Worm (Caenorhabditis elegans) whole organism, young adult: ENCODE measurements around the gene gcc-2.

ENCODE experiments used
- B0261.1 ChIP-seq: sonication (generic microtip); optimal IDR thresholded peaks from 2 replicates; lab custom pipeline; 2016; ENCODE audit warnings: mild to moderate bottlenecking, missing genetic modification characterization, moderate library complexity, missing compliant biosample characterization
- B0336.3 ChIP-seq: fragments of 200-800 bp; sonication (Bioruptor generic); IDR thresholded peaks from 2 replicates; pipeline ENCODE4 v1.3.6; 2022; ENCODE audit warnings: missing genetic modification characterization, missing compliant biosample characterization
- C06A6.2 ChIP-seq: fragments of 200-800 bp; sonication (Bioruptor generic); conservative IDR thresholded peaks from 2 replicates; pipeline ENCODE4 v1.3.6; 2022; ENCODE audit warnings: missing genetic modification characterization, missing compliant biosample characterization
- F57C9.4 ChIP-seq: sonication (generic microtip); optimal IDR thresholded peaks from 2 replicates; lab custom pipeline; 2017; ENCODE audit warnings: mild to moderate bottlenecking, missing genetic modification characterization, missing compliant biosample characterization
- T07F8.4 ChIP-seq: sonication (generic microtip); optimal IDR thresholded peaks from 2 replicates; lab custom pipeline; 2016; ENCODE audit warnings: mild to moderate bottlenecking, missing genetic modification characterization, moderate library complexity, missing compliant biosample characterization
- Y53F4B.3 ChIP-seq: fragments of 200-800 bp; sonication (Bioruptor generic); IDR thresholded peaks from 2 replicates; pipeline ENCODE4 v1.3.6; 2022; ENCODE audit warnings: missing genetic modification reagents, missing genetic modification characterization, missing compliant biosample characterization
- Y53G8AR.9 ChIP-seq: fragments of 200-800 bp; sonication (Bioruptor generic); conservative IDR thresholded peaks from 2 replicates; pipeline ENCODE4 v1.3.6; 2022; ENCODE audit warnings: missing genetic modification reagents, missing genetic modification characterization, missing compliant biosample characterization
- Y56A3A.18 ChIP-seq: fragments of 200-800 bp; sonication (Bioruptor generic); IDR thresholded peaks from 2 replicates; pipeline ENCODE4 v1.3.6; 2022; ENCODE audit warnings: missing genetic modification reagents, missing genetic modification characterization, missing compliant biosample characterization
- ama-1 ChIP-seq, 3 experiments: fragments of 150-350 bp in 1 of 3; sonication (generic microtip) in 2 of 3; optimal IDR thresholded peaks; 2 replicates each; lab custom pipeline; 2014 to 2018; ENCODE audit warnings: missing biosample characterization in 2 of 3, missing genetic modification characterization in 2 of 3, missing genetic modification reagents in 2 of 3
- ceh-40 ChIP-seq: fragments of 200-800 bp; sonication (Bioruptor generic); IDR thresholded peaks from 2 replicates; pipeline ENCODE4 v1.3.6; 2022; ENCODE audit warnings: missing genetic modification characterization, missing compliant biosample characterization
- egl-18 ChIP-seq: fragments of 200-800 bp; sonication (Bioruptor generic); IDR thresholded peaks from 2 replicates; pipeline ENCODE4 v1.3.6; 2022; ENCODE audit warnings: missing genetic modification reagents, missing genetic modification characterization, missing compliant biosample characterization
- egl-44 ChIP-seq: fragments of 200-800 bp; sonication (Bioruptor generic); IDR thresholded peaks from 2 replicates; pipeline ENCODE4 v1.3.6; 2022; ENCODE audit warnings: missing genetic modification reagents, missing genetic modification characterization, missing compliant biosample characterization
- ekl-4 ChIP-seq: fragments of 200-800 bp; sonication (Bioruptor generic); IDR thresholded peaks from 2 replicates; pipeline ENCODE4 v1.3.6; 2022; ENCODE audit warnings: missing genetic modification reagents, missing genetic modification characterization, missing compliant biosample characterization
- hmg-1.2 ChIP-seq: fragments of 200-800 bp; sonication (Bioruptor generic); IDR thresholded peaks from 2 replicates; pipeline ENCODE4 v1.3.6; 2022; ENCODE audit warnings: missing genetic modification reagents, missing genetic modification characterization, missing compliant biosample characterization
- lag-1 ChIP-seq: fragments of 200-800 bp; sonication (Bioruptor generic); IDR thresholded peaks from 2 replicates; pipeline ENCODE4 v1.3.6; 2022; ENCODE audit warnings: missing genetic modification reagents, missing genetic modification characterization, missing compliant biosample characterization
- let-607 ChIP-seq, 2 experiments: fragments of 200-800 bp in 1 of 2; sonication (Bioruptor generic) in 1 of 2; sonication (generic microtip) in 1 of 2; optimal IDR thresholded peaks; 2 replicates each; lab custom pipeline; 2016 to 2018; ENCODE audit warnings: mild to moderate bottlenecking in 2 of 2, missing compliant biosample characterization in 2 of 2, missing genetic modification characterization in 2 of 2, moderate library complexity in 2 of 2, missing genotype in 1 of 2
- lin-26 ChIP-seq: fragments of 200-800 bp; sonication (Bioruptor generic); IDR thresholded peaks from 2 replicates; pipeline ENCODE4 v1.3.6; 2022; ENCODE audit warnings: missing genetic modification reagents, missing genetic modification characterization, missing compliant biosample characterization
- lin-40 ChIP-seq: sonication (generic microtip); optimal IDR thresholded peaks from 2 replicates; lab custom pipeline; 2016; ENCODE audit warnings: missing genetic modification characterization, mild to moderate bottlenecking, missing compliant biosample characterization, missing genotype, missing genetic modification reagents
- lin-54 ChIP-seq: fragments of 200-800 bp; sonication (Bioruptor generic); optimal IDR thresholded peaks from 2 replicates; lab custom pipeline; 2018; ENCODE audit warnings: mild to moderate bottlenecking, missing genetic modification characterization, missing compliant biosample characterization
- lir-1 ChIP-seq: fragments of 200-800 bp; sonication (Bioruptor generic); conservative IDR thresholded peaks from 2 replicates; pipeline ENCODE4 v1.3.6; 2022; ENCODE audit warnings: missing genetic modification reagents, missing genetic modification characterization, missing compliant biosample characterization
- madf-10 ChIP-seq: sonication (generic microtip); optimal IDR thresholded peaks from 2 replicates; lab custom pipeline; 2016; ENCODE audit warnings: mild to moderate bottlenecking, missing genetic modification characterization, missing compliant biosample characterization
- madf-3 ChIP-seq: fragments of 200-800 bp; sonication (Bioruptor generic); IDR thresholded peaks from 2 replicates; pipeline ENCODE4 v1.3.6; 2022; ENCODE audit warnings: missing genetic modification reagents, missing genetic modification characterization, missing compliant biosample characterization
- madf-6 ChIP-seq: fragments of 200-800 bp; sonication (Bioruptor generic); IDR thresholded peaks from 2 replicates; pipeline ENCODE4 v1.3.6; 2022; ENCODE audit warnings: missing genetic modification reagents, missing genetic modification characterization, missing compliant biosample characterization
- nhr-80 ChIP-seq: sonication (generic microtip); optimal IDR thresholded peaks from 2 replicates; lab custom pipeline; 2016; ENCODE audit warnings: missing genetic modification characterization, missing compliant biosample characterization
- nhr-90 ChIP-seq: sonication (generic microtip); optimal IDR thresholded peaks from 2 replicates; lab custom pipeline; 2016; ENCODE audit warnings: missing genotype, mild to moderate bottlenecking, missing genetic modification characterization, missing compliant biosample characterization
- pbrm-1 ChIP-seq: fragments of 200-800 bp; sonication (Bioruptor generic); IDR thresholded peaks from 2 replicates; pipeline ENCODE4 v1.3.6; 2022; ENCODE audit warnings: missing genetic modification reagents, missing genetic modification characterization, missing compliant biosample characterization
- repo-1 ChIP-seq: sonication (generic microtip); optimal IDR thresholded peaks from 2 replicates; lab custom pipeline; 2017; ENCODE audit warnings: mild to moderate bottlenecking, missing genetic modification characterization, missing compliant biosample characterization
- snpc-3.4 ChIP-seq: sonication (generic microtip); optimal IDR thresholded peaks from 2 replicates; lab custom pipeline; 2017; ENCODE audit warnings: missing genetic modification characterization, mild to moderate bottlenecking, missing compliant biosample characterization, antibody characterized with exemption, moderate library complexity, missing genotype, missing genetic modification reagents
- snpc-4 ChIP-seq, 5 experiments: fragments of 150-350 bp in 1 of 5; sonication (generic microtip) in 4 of 5; optimal IDR thresholded peaks; 2 replicates each; lab custom pipeline; 2014 to 2018; ENCODE audit warnings: missing genetic modification characterization in 5 of 5, missing biosample characterization in 3 of 5, antibody characterized with exemption in 2 of 5, mild to moderate bottlenecking in 2 of 5, missing compliant biosample characterization in 2 of 5, missing genotype in 2 of 5, moderate library complexity in 2 of 5, missing genetic modification reagents in 1 of 5
- sptf-2 ChIP-seq: fragments of 200-800 bp; sonication (Bioruptor generic); optimal IDR thresholded peaks from 2 replicates; lab custom pipeline; 2018; ENCODE audit warnings: mild to moderate bottlenecking, missing genetic modification characterization, missing compliant biosample characterization
- tbx-9 ChIP-seq: sonication (generic microtip); optimal IDR thresholded peaks from 2 replicates; lab custom pipeline; 2016; ENCODE audit warnings: borderline replicate concordance, missing genetic modification characterization, inconsistent platforms, missing compliant biosample characterization
- tlf-1 ChIP-seq: fragments of 200-800 bp; sonication (Bioruptor generic); optimal IDR thresholded peaks from 2 replicates; lab custom pipeline; 2018; ENCODE audit warnings: mild to moderate bottlenecking, missing genetic modification characterization, missing compliant biosample characterization
- ztf-3 ChIP-seq: fragments of 200-800 bp; sonication (Bioruptor generic); optimal IDR thresholded peaks from 2 replicates; lab custom pipeline; 2018; ENCODE audit warnings: mild to moderate bottlenecking, missing genetic modification characterization, missing compliant biosample characterization
- ztf-6 ChIP-seq: fragments of 200-800 bp; sonication (Bioruptor generic); IDR thresholded peaks from 2 replicates; pipeline ENCODE4 v1.3.6; 2022; ENCODE audit warnings: missing genetic modification reagents, missing genetic modification characterization, missing compliant biosample characterization

The gcc-2 gene

ce11 chrIII:9757414-9757813, 4.5 kb downstream of the gcc-2 start, which contains the start of gene vps-53:
Gene vps-53 (minus strand): TSS chrIII:9757514.
- TF ChIP-seq tlf-1 (GFP tag; lab: Kevin White, UChicago), result no peak
- no peak for TF ChIP-seq ceh-40
- no peak for TF ChIP-seq snpc-3.4 (tag; lab: Kevin White, UChicago)
- no peak for TF ChIP-seq lag-1
- TF ChIP-seq sptf-2, result no peak
- TF ChIP-seq nhr-90 (tag; lab: Kevin White, UChicago), result no peak
- TF ChIP-seq C06A6.2 (GFP tag; lab: Robert Waterston, UW), result no peak
- no peak for TF ChIP-seq lir-1 (GFP tag; lab: Robert Waterston, UW)
- TF ChIP-seq pbrm-1 (GFP tag; lab: Robert Waterston, UW), result no peak
- TF ChIP-seq lin-26, result no peak
- TF ChIP-seq B0261.1 (tag; lab: Kevin White, UChicago), result no peak
- TF ChIP-seq egl-44, result no peak

DNA sequence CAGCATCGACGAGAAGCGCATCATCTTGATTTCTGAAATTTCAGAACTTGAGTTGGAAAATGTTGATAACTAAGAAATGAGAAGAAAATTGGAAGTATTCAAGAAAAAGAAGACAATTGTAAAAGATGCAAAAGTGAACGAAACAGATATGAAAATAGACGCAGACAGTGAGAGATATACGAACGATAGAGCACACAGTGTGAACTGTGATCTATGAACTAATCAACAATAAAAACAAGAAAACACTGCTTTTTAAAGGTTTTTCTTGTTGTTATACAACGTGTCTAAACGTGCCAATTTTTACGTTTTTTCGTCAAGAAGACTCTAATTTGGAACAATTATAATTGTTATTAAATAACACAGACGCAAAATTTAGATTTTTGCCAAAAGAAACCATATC, 9.1 kb downstream of the gcc-2 start, which contains the start of gene ech-6:
TSS of gene ech-6 (minus strand) at position 32 of the 400 bp plus-strand sequence.
- TF ChIP-seq ztf-6 (GFP tag; lab: Robert Waterston, UW) (no peak), hmg-1.2 (GFP tag; lab: Robert Waterston, UW) (peak; percentile 58; the same call in 1 of the 2 replicates), madf-3 (GFP tag; lab: Robert Waterston, UW) (no peak), T07F8.4 (tag; lab: Kevin White, UChicago) (no peak), B0336.3 (GFP tag; lab: Robert Waterston, UW) (no peak), Y53F4B.3 (GFP tag; lab: Robert Waterston, UW) (no peak), ama-1 (optimal IDR thresholded peaks at IDR 0.05; lab: Kevin White, UChicago) (peak; percentile 33), ama-1 (GFP tag; optimal IDR thresholded peaks at IDR 0.05; lab: Kevin White, UChicago) (no peak), lin-40 (tag; lab: Kevin White, UChicago) (peak; percentile 37), nhr-90 (tag; lab: Kevin White, UChicago) (no peak), repo-1 (tag; lab: Kevin White, UChicago) (no peak), egl-44 (no peak), egl-18 (no peak), F57C9.4 (tag; lab: Kevin White, UChicago) (no peak), let-607 (tag; optimal IDR thresholded peaks at IDR 0.05; lab: Kevin White, UChicago) (peak in 1 of 2 experiments; percentile 29), snpc-4 (GFP tag; optimal IDR thresholded peaks at IDR 0.05; lab: Kevin White, UChicago) (no peak), snpc-4 (tag; optimal IDR thresholded peaks at IDR 0.05; lab: Kevin White, UChicago) (peak in 1 of 4 experiments; percentile 28), nhr-80 (peak; percentile 67), ztf-3 (no peak)

ce11 chrIII:9751074-9751473, 10.9 kb downstream of the gcc-2 start, which contains the start of gene T05G5.5:
Gene T05G5.5 (minus strand): TSS chrIII:9751432.
- no peak for TF ChIP-seq madf-10 (tag; lab: Kevin White, UChicago)
- peak; percentile 28; the same call in 1 of the 2 replicates for TF ChIP-seq madf-6
- TF ChIP-seq Y53G8AR.9 (GFP tag; lab: Robert Waterston, UW), result peak; percentile 68; the same call in 1 of the 2 replicates
- TF ChIP-seq repo-1 (tag; lab: Kevin White, UChicago), result peak; percentile 65
- peak; percentile 36 for TF ChIP-seq lin-54 (GFP tag; lab: Kevin White, UChicago)
- TF ChIP-seq nhr-80, result peak; percentile 28
- TF ChIP-seq tbx-9 (tag; lab: Kevin White, UChicago), result no peak
- 0 out of 2 replicates have a peak, but pooled peaks have one; percentile 18 for TF ChIP-seq ekl-4
- TF ChIP-seq Y56A3A.18 (GFP tag; lab: Robert Waterston, UW), result peak; percentile 44; the same call in 1 of the 2 replicates
